Worm (Caenorhabditis elegans) whole organism, L4 larva: ENCODE measurements around the gene T14G11.1.

ENCODE experiments used
- cey-2 ChIP-seq: sonication (generic microtip); optimal IDR thresholded peaks from 3 replicates; lab custom pipeline; 2017; ENCODE audit warnings: missing genetic modification characterization, mild to moderate bottlenecking, missing compliant biosample characterization, antibody characterized with exemption, borderline replicate concordance; ENCODE audit not compliant: insufficient read depth
- fkh-10 ChIP-seq: fragments of 150-350 bp; optimal IDR thresholded peaks from 2 replicates; lab custom pipeline; 2014; ENCODE audit warnings: missing biosample characterization, missing genetic modification reagents, missing genetic modification characterization
- gei-8 ChIP-seq: fragments of 200-800 bp; sonication (Bioruptor generic); optimal IDR thresholded peaks from 2 replicates; lab custom pipeline; 2018; ENCODE audit warnings: mild to moderate bottlenecking, missing genetic modification characterization, missing compliant biosample characterization
- skn-1 ChIP-seq: fragments of 150-350 bp; optimal IDR thresholded peaks from 2 replicates; lab custom pipeline; 2014; ENCODE audit warnings: missing biosample characterization, missing genetic modification characterization
- snpc-4 ChIP-seq: fragments of 150-350 bp; optimal IDR thresholded peaks from 2 replicates; lab custom pipeline; 2014; ENCODE audit warnings: missing biosample characterization, missing genetic modification characterization

DNA sequence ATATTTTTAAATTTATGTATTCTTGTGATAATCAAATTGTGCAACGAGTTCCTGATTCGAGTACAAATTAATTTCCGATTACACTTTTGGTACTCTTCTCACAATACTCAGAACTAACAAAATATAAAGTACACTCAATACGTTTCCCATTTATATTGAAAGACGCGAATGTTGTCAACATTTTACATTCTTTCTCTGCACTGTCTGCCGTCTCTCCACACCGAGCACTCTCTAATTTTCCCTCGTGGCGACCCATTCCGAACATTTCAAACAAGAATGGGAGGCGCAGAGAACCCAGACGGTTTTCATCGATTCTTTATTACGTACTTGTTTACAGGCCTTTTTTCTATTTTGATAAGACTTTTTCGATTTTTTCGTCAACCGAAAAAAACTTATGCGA lies 21.0 kb upstream of the T14G11.1 start, which contains the start of gene C09B7.2:
- TF ChIP-seq fkh-10 (no peak), snpc-4 (tag; lab: Kevin White, UChicago) (no peak), gei-8 (GFP tag; lab: Kevin White, UChicago) (no peak), cey-2 (tag; lab: Kevin White, UChicago) (no peak), skn-1 (no peak)
